Fruit fly (Drosophila melanogaster) whole organism: ENCODE data around the gene Srr.

ENCODE experiments used
- CG8478 ChIP-seq: fragments of >200 bp; optimal IDR thresholded peaks from 2 replicates; lab custom pipeline; 2018; ENCODE audit warnings: inconsistent platforms
- Dll ChIP-seq: fragments of >200 bp; optimal IDR thresholded peaks from 2 replicates; lab custom pipeline; 2017
- EcR ChIP-seq, 2 experiments: fragments of >200 bp; optimal IDR thresholded peaks; 2 replicates each; lab custom pipeline; 2017; ENCODE audit warnings: missing biosample characterization in 2 of 2, missing genetic modification characterization in 2 of 2, missing genetic modification reagents in 2 of 2
- pan ChIP-seq: fragments of >200 bp; optimal IDR thresholded peaks from 2 replicates; lab custom pipeline; 2017
- psq ChIP-seq: fragments of >200 bp; optimal IDR thresholded peaks from 2 replicates; lab custom pipeline; 2017
- usp ChIP-seq: fragments of >200 bp; optimal IDR thresholded peaks from 2 replicates; lab custom pipeline; 2017; ENCODE audit warnings: missing biosample characterization, missing genetic modification characterization, mixed read lengths

Gene Srr

dm6 chr3R:9397890-9398289 lies 32.7 kb downstream of the Srr start, which contains the start of gene Or85f:
Gene Or85f, plus strand, starts transcription at chr3R:9398190.
- TF ChIP-seq Dll (lab: Kevin White, UChicago): no peak
- TF ChIP-seq EcR (GFP tag; optimal IDR thresholded peaks at IDR 0.05; lab: Kevin White, UChicago): no peak
- TF ChIP-seq psq (lab: Kevin White, UChicago): no peak
- TF ChIP-seq pan (lab: Kevin White, UChicago): no peak
- TF ChIP-seq CG8478 (lab: Kevin White, UChicago): no peak
- no peak for TF ChIP-seq usp (GFP tag; lab: Kevin White, UChicago)

- no peak for TF ChIP-seq usp (GFP tag; lab: Kevin White, UChicago)
- no peak for TF ChIP-seq pan (lab: Kevin White, UChicago)
- no peak for TF ChIP-seq Dll (lab: Kevin White, UChicago)
- TF ChIP-seq psq (lab: Kevin White, UChicago): no peak
- no peak for TF ChIP-seq EcR (GFP tag; optimal IDR thresholded peaks at IDR 0.05; lab: Kevin White, UChicago)
- no peak for TF ChIP-seq CG8478 (lab: Kevin White, UChicago)
These were observed 33.9 kb downstream of the Srr start for dm6 chr3R:9399074-9399473.

dm6 chr3R:9399951-9400392 lies 34.8 kb downstream of the Srr start, which contains the start of gene CG34117:
Gene CG34117, minus strand, starts transcription at chr3R:9400053.
- TF ChIP-seq usp (GFP tag; lab: Kevin White, UChicago) (no peak), pan (lab: Kevin White, UChicago) (no peak), Dll (lab: Kevin White, UChicago) (no peak), CG8478 (lab: Kevin White, UChicago) (no peak), EcR (GFP tag; optimal IDR thresholded peaks at IDR 0.05; lab: Kevin White, UChicago) (no peak), psq (lab: Kevin White, UChicago) (no peak)

dm6 chr3R:9401127-9401603 lies 36.0 kb downstream of the Srr start, which contains the start of the genes RpL34b and CG8132:
Gene RpL34b, minus strand, starts transcription at chr3R:9401226.
Gene CG8132, plus strand, starts transcription at chr3R:9401495.
- TF ChIP-seq EcR (GFP tag; optimal IDR thresholded peaks at IDR 0.05; lab: Kevin White, UChicago) (no peak), psq (lab: Kevin White, UChicago) (no peak), CG8478 (lab: Kevin White, UChicago) (no peak), Dll (lab: Kevin White, UChicago) (no peak), pan (lab: Kevin White, UChicago) (no peak), usp (GFP tag; lab: Kevin White, UChicago) (no peak)

dm6 chr3R:9404104-9404512 lies 38.9 kb downstream of the Srr start, which contains the start of the genes CG9356, BBIP1 and CG8135:
Gene CG9356, minus strand, starts transcription at chr3R:9404269.
Gene BBIP1, plus strand, starts transcription at chr3R:9404385.
Gene CG8135, plus strand, starts transcription at chr3R:9404385.
- TF ChIP-seq Dll (lab: Kevin White, UChicago) (no peak), usp (GFP tag; lab: Kevin White, UChicago) (no peak), EcR (GFP tag; optimal IDR thresholded peaks at IDR 0.05; lab: Kevin White, UChicago) (no peak), CG8478 (lab: Kevin White, UChicago) (no peak), psq (lab: Kevin White, UChicago) (no peak), pan (lab: Kevin White, UChicago) (no peak)

dm6 chr3R:9408069-9408468 lies 42.9 kb downstream of the Srr start, which contains the start of gene CG44261:
Gene CG44261, minus strand, starts transcription at chr3R:9408169.
- TF ChIP-seq EcR (GFP tag; optimal IDR thresholded peaks at IDR 0.05; lab: Kevin White, UChicago) (no peak), CG8478 (lab: Kevin White, UChicago) (no peak), Dll (lab: Kevin White, UChicago) (no peak), psq (lab: Kevin White, UChicago) (no peak), usp (GFP tag; lab: Kevin White, UChicago) (no peak), pan (lab: Kevin White, UChicago) (no peak)

dm6 chr3R:9410182-9410581 lies 45.0 kb downstream of the Srr start, which contains the start of gene betaTub85D:
Gene betaTub85D, minus strand, starts transcription at chr3R:9410282.
- TF ChIP-seq EcR (GFP tag; optimal IDR thresholded peaks at IDR 0.05; lab: Kevin White, UChicago): no peak
- no peak for TF ChIP-seq CG8478 (lab: Kevin White, UChicago)
- TF ChIP-seq psq (lab: Kevin White, UChicago): no peak
- no peak for TF ChIP-seq pan (lab: Kevin White, UChicago)
- no peak for TF ChIP-seq usp (GFP tag; lab: Kevin White, UChicago)
- TF ChIP-seq Dll (lab: Kevin White, UChicago): no peak

- TF ChIP-seq EcR (GFP tag; optimal IDR thresholded peaks at IDR 0.05; lab: Kevin White, UChicago) (no peak), pan (lab: Kevin White, UChicago) (no peak), usp (GFP tag; lab: Kevin White, UChicago) (no peak)
These were observed 46.9 kb downstream of the Srr start, which contains the start of the genes Task7 and alpha-Man-IIa for dm6 chr3R:9411928-9412640. Gene Task7, minus strand, starts transcription at chr3R:9412293. Gene alpha-Man-IIa, plus strand, starts transcription at chr3R:9412548.

dm6 chr3R:9416951-9417350 lies 51.8 kb downstream of the Srr start:
- TF ChIP-seq pan (lab: Kevin White, UChicago): no peak
- no peak for TF ChIP-seq EcR (GFP tag; optimal IDR thresholded peaks at IDR 0.05; lab: Kevin White, UChicago)
